Fruit fly (Drosophila melanogaster) whole organism, embryonic: ENCODE measurements around the gene CG34107.

Experiments
- Atf3 ChIP-seq: fragments of 200-800 bp; sonication (Bioruptor generic); optimal IDR thresholded peaks from 3 replicates; lab custom pipeline; 2016; ENCODE audit warnings: missing biosample characterization, missing genetic modification characterization
- CG10209 ChIP-seq: fragments of 200-800 bp; sonication (Bioruptor generic); optimal IDR thresholded peaks from 3 replicates; lab custom pipeline; 2017; ENCODE audit warnings: missing biosample characterization, mild to moderate bottlenecking, missing genetic modification characterization, missing genetic modification reagents
- CG11560 ChIP-seq: fragments of 200-800 bp; sonication (Bioruptor generic); IDR thresholded peaks from 3 replicates; pipeline ENCODE4 v1.3.6; 2022; ENCODE audit warnings: missing biosample characterization, missing genetic modification characterization
- CG13296 ChIP-seq: fragments of 200-800 bp; sonication (Bioruptor generic); optimal IDR thresholded peaks from 3 replicates; lab custom pipeline; 2018; ENCODE audit warnings: missing biosample characterization, mild to moderate bottlenecking, missing genetic modification characterization
- CG14050 ChIP-seq: fragments of 200-800 bp; sonication (Bioruptor generic); IDR thresholded peaks from 3 replicates; pipeline ENCODE4 v1.3.6; 2022; ENCODE audit warnings: missing biosample characterization, missing genetic modification characterization
- CG15269 ChIP-seq: fragments of 200-800 bp; sonication (Bioruptor generic); optimal IDR thresholded peaks from 2 replicates; lab custom pipeline; 2018; ENCODE audit warnings: missing biosample characterization, mild to moderate bottlenecking, missing genetic modification characterization, moderate library complexity
- CG15696 ChIP-seq: fragments of 200-800 bp; sonication (Bioruptor generic); optimal IDR thresholded peaks from 2 replicates; lab custom pipeline; 2019; ENCODE audit warnings: missing biosample characterization, mild to moderate bottlenecking, missing genetic modification characterization, moderate library complexity
- CG17912 ChIP-seq: fragments of 200-800 bp; sonication (Bioruptor generic); optimal IDR thresholded peaks from 2 replicates; lab custom pipeline; 2018; ENCODE audit warnings: missing biosample characterization, mild to moderate bottlenecking, missing genetic modification characterization
- CG2199 ChIP-seq: fragments of 200-800 bp; sonication (Bioruptor generic); IDR thresholded peaks from 3 replicates; pipeline ENCODE4 v1.3.6; 2022; ENCODE audit warnings: missing biosample characterization, missing genetic modification characterization
- CG31365 ChIP-seq: fragments of 200-800 bp; sonication (Bioruptor generic); optimal IDR thresholded peaks from 2 replicates; lab custom pipeline; 2018; ENCODE audit warnings: missing biosample characterization, mild to moderate bottlenecking, missing genetic modification characterization
- CG31441 ChIP-seq: fragments of 200-800 bp; sonication (Bioruptor generic); IDR thresholded peaks from 2 replicates; pipeline ENCODE4 v1.3.6; 2022; ENCODE audit warnings: missing biosample characterization, missing genetic modification characterization
- CG43689 ChIP-seq: fragments of 200-800 bp; sonication (Bioruptor generic); IDR thresholded peaks from 2 replicates; pipeline ENCODE4 v1.3.6; 2022; ENCODE audit warnings: missing biosample characterization, missing genetic modification characterization
- CG4730 ChIP-seq: fragments of 200-800 bp; sonication (Bioruptor generic); IDR thresholded peaks from 2 replicates; pipeline ENCODE4 v1.3.6; 2022; ENCODE audit warnings: missing biosample characterization, missing genetic modification characterization
- CG6272 ChIP-seq: fragments of 200-800 bp; sonication (Bioruptor generic); IDR thresholded peaks from 2 replicates; pipeline ENCODE4 v1.3.6; 2022; ENCODE audit warnings: missing biosample characterization, missing genetic modification characterization
- CG6854 ChIP-seq: fragments of 200-800 bp; sonication (Bioruptor generic); optimal IDR thresholded peaks from 3 replicates; lab custom pipeline; 2017; ENCODE audit warnings: missing biosample characterization, mild to moderate bottlenecking, missing genetic modification characterization
- CG7745 ChIP-seq: fragments of 200-800 bp; sonication (Bioruptor generic); optimal IDR thresholded peaks from 2 replicates; lab custom pipeline; 2018; ENCODE audit warnings: missing biosample characterization, mild to moderate bottlenecking, missing genetic modification characterization, moderate library complexity
- CG8290 ChIP-seq, 3 experiments: fragments of 200-800 bp; sonication (Bioruptor generic); optimal IDR thresholded peaks; 2 replicates each; lab custom pipeline; 2016 to 2019; ENCODE audit warnings: missing biosample characterization in 3 of 3, missing genetic modification characterization in 3 of 3, mild to moderate bottlenecking in 2 of 3, moderate library complexity in 1 of 3
- CG9609 ChIP-seq: fragments of 200-800 bp; sonication (Bioruptor generic); optimal IDR thresholded peaks from 3 replicates; lab custom pipeline; 2016; ENCODE audit warnings: missing biosample characterization, missing genetic modification characterization
- CG9817 ChIP-seq: fragments of 200-800 bp; sonication (Bioruptor generic); optimal IDR thresholded peaks from 2 replicates; lab custom pipeline; 2018; ENCODE audit warnings: missing biosample characterization, mild to moderate bottlenecking, missing genetic modification characterization, moderate library complexity
- CG9932 ChIP-seq: fragments of 200-800 bp; sonication (Bioruptor generic); IDR thresholded peaks from 2 replicates; pipeline ENCODE4 v1.3.6; 2022; ENCODE audit warnings: missing biosample characterization, missing genetic modification characterization
- Camta ChIP-seq: fragments of 200-800 bp; sonication (Bioruptor generic); optimal IDR thresholded peaks from 2 replicates; lab custom pipeline; 2016; ENCODE audit warnings: missing biosample characterization, missing genetic modification characterization
- D19B ChIP-seq: fragments of 200-800 bp; sonication (Bioruptor generic); optimal IDR thresholded peaks from 2 replicates; lab custom pipeline; 2017; ENCODE audit warnings: missing biosample characterization, mild to moderate bottlenecking, missing genetic modification characterization
- Dad ChIP-seq: fragments of 200-800 bp; sonication (Bioruptor generic); optimal IDR thresholded peaks from 3 replicates; lab custom pipeline; 2016; ENCODE audit warnings: missing biosample characterization, missing genetic modification characterization
- Fer1 ChIP-seq: fragments of 200-800 bp; sonication (Bioruptor generic); optimal IDR thresholded peaks from 2 replicates; lab custom pipeline; 2017; ENCODE audit warnings: missing biosample characterization, mild to moderate bottlenecking, missing genetic modification characterization
- GATAe ChIP-seq: fragments of 200-800 bp; sonication (Bioruptor generic); conservative IDR thresholded peaks from 2 replicates; pipeline ENCODE4 v1.3.6; 2022; ENCODE audit warnings: missing biosample characterization, missing genetic modification characterization
- Gsc ChIP-seq: fragments of 200-800 bp; sonication (Bioruptor generic); IDR thresholded peaks from 2 replicates; pipeline ENCODE4 v1.3.6; 2022; ENCODE audit warnings: missing biosample characterization, missing genetic modification characterization
- HLH3B ChIP-seq: fragments of 200-800 bp; sonication (Bioruptor generic); IDR thresholded peaks from 2 replicates; pipeline ENCODE4 v1.3.6; 2022; ENCODE audit warnings: missing biosample characterization, missing genetic modification characterization
- Hr51 ChIP-seq, 2 experiments: fragments of 200-800 bp; sonication (Bioruptor generic); optimal IDR thresholded peaks; 2 replicates in 1 of 2; 3 replicates in 1 of 2; lab custom pipeline; 2016 to 2018; ENCODE audit warnings: missing biosample characterization in 2 of 2, missing genetic modification characterization in 2 of 2, mild to moderate bottlenecking in 1 of 2, moderate library complexity in 1 of 2
- MBD-R2 ChIP-seq: fragments of 200-800 bp; sonication (Bioruptor generic); IDR thresholded peaks from 2 replicates; pipeline ENCODE4 v1.3.6; 2022; ENCODE audit warnings: missing biosample characterization, missing genetic modification characterization
- Taf1 ChIP-seq: fragments of 200-800 bp; sonication (Bioruptor generic); IDR thresholded peaks from 2 replicates; pipeline ENCODE4 v1.3.6; 2022; ENCODE audit warnings: missing biosample characterization, missing genetic modification characterization
- Usf ChIP-seq: fragments of 200-800 bp; sonication (Bioruptor generic); optimal IDR thresholded peaks from 2 replicates; lab custom pipeline; 2017; ENCODE audit warnings: missing genotype, missing biosample characterization, missing genetic modification characterization
- bab2 ChIP-seq: fragments of 200-800 bp; sonication (Bioruptor generic); optimal IDR thresholded peaks from 2 replicates; lab custom pipeline; 2016; ENCODE audit warnings: missing biosample characterization, missing genetic modification characterization
- cas ChIP-seq: fragments of 200-800 bp; sonication (Bioruptor generic); IDR thresholded peaks from 2 replicates; pipeline ENCODE4 v1.3.6; 2022; ENCODE audit warnings: missing biosample characterization, missing genetic modification characterization
- disco-r ChIP-seq: fragments of 200-800 bp; sonication (Bioruptor generic); optimal IDR thresholded peaks from 2 replicates; lab custom pipeline; 2016; ENCODE audit warnings: missing biosample characterization, missing genetic modification characterization
- gcm ChIP-seq: fragments of 200-800 bp; sonication (Bioruptor generic); optimal IDR thresholded peaks from 2 replicates; lab custom pipeline; 2019; ENCODE audit warnings: missing biosample characterization, mild to moderate bottlenecking, missing genetic modification characterization, moderate library complexity
- gsb ChIP-seq: fragments of 200-800 bp; sonication (Bioruptor generic); IDR thresholded peaks from 2 replicates; pipeline ENCODE4 v1.3.6; 2022; ENCODE audit warnings: missing biosample characterization, missing genetic modification characterization
- ham ChIP-seq: fragments of 200-800 bp; sonication (Bioruptor generic); IDR thresholded peaks from 2 replicates; pipeline ENCODE4 v1.3.6; 2022; ENCODE audit warnings: missing biosample characterization, missing genetic modification characterization
- hb ChIP-seq: fragments of 200-800 bp; sonication (Bioruptor generic); IDR thresholded peaks from 3 replicates; pipeline ENCODE4 v1.3.6; 2022; ENCODE audit warnings: missing biosample characterization, missing genetic modification characterization; ENCODE audit not compliant: partially characterized antibody
- hbn ChIP-seq: fragments of 200-800 bp; sonication (Bioruptor generic); IDR thresholded peaks from 2 replicates; pipeline ENCODE4 v1.3.6; 2022; ENCODE audit warnings: missing biosample characterization, missing genetic modification characterization; ENCODE audit not compliant: partially characterized antibody
- ken ChIP-seq: fragments of 200-800 bp; sonication (Bioruptor generic); IDR thresholded peaks from 3 replicates; pipeline ENCODE4 v1.3.6; 2022; ENCODE audit warnings: missing biosample characterization, missing genetic modification characterization
- kni ChIP-seq: fragments of 200-800 bp; sonication (Bioruptor generic); optimal IDR thresholded peaks from 3 replicates; lab custom pipeline; 2017; ENCODE audit warnings: mild to moderate bottlenecking, missing biosample characterization, missing genetic modification reagents, missing genetic modification characterization
- lab ChIP-seq: fragments of 200-800 bp; sonication (Bioruptor generic); optimal IDR thresholded peaks from 3 replicates; lab custom pipeline; 2017; ENCODE audit warnings: missing biosample characterization, missing genetic modification characterization, mild to moderate bottlenecking, moderate library complexity, missing genetic modification reagents
- luna ChIP-seq: fragments of 200-800 bp; sonication (Bioruptor generic); optimal IDR thresholded peaks from 2 replicates; lab custom pipeline; 2016; ENCODE audit warnings: missing biosample characterization, missing genetic modification characterization
- maf-S ChIP-seq: fragments of 200-800 bp; sonication (Bioruptor generic); optimal IDR thresholded peaks from 2 replicates; lab custom pipeline; 2016; ENCODE audit warnings: missing biosample characterization, missing genetic modification characterization
- odd ChIP-seq: fragments of 200-800 bp; sonication (Bioruptor generic); optimal IDR thresholded peaks from 2 replicates; lab custom pipeline; 2017; ENCODE audit warnings: missing biosample characterization, mild to moderate bottlenecking, missing genetic modification characterization
- peb ChIP-seq: fragments of 200-800 bp; sonication (Bioruptor generic); IDR thresholded peaks from 2 replicates; pipeline ENCODE4 v1.3.6; 2022; ENCODE audit warnings: missing biosample characterization, missing genetic modification characterization
- pros ChIP-seq: fragments of 200-800 bp; sonication (Bioruptor generic); optimal IDR thresholded peaks from 3 replicates; lab custom pipeline; 2019; ENCODE audit warnings: missing biosample characterization, mild to moderate bottlenecking, missing genetic modification characterization, moderate library complexity
- sim ChIP-seq: fragments of 200-800 bp; sonication (Bioruptor generic); IDR thresholded peaks from 2 replicates; pipeline ENCODE4 v1.3.6; 2022; ENCODE audit warnings: missing biosample characterization, missing genetic modification characterization
- sima ChIP-seq: fragments of 200-800 bp; sonication (Bioruptor generic); optimal IDR thresholded peaks from 2 replicates; lab custom pipeline; 2016; ENCODE audit warnings: missing biosample characterization, missing genetic modification characterization
- sisA ChIP-seq: fragments of 200-800 bp; sonication (Bioruptor generic); IDR thresholded peaks from 2 replicates; pipeline ENCODE4 v1.3.6; 2022; ENCODE audit warnings: missing biosample characterization, missing genetic modification characterization
- wdn ChIP-seq: fragments of 200-800 bp; sonication (Bioruptor generic); IDR thresholded peaks from 2 replicates; pipeline ENCODE4 v1.3.6; 2022; ENCODE audit warnings: missing biosample characterization, missing genetic modification characterization
- z ChIP-seq: fragments of 200-800 bp; sonication (Bioruptor generic); IDR thresholded peaks from 3 replicates; pipeline ENCODE4 v1.3.6; 2022; ENCODE audit warnings: missing biosample characterization, missing genetic modification characterization

The CG34107 gene

DNA sequence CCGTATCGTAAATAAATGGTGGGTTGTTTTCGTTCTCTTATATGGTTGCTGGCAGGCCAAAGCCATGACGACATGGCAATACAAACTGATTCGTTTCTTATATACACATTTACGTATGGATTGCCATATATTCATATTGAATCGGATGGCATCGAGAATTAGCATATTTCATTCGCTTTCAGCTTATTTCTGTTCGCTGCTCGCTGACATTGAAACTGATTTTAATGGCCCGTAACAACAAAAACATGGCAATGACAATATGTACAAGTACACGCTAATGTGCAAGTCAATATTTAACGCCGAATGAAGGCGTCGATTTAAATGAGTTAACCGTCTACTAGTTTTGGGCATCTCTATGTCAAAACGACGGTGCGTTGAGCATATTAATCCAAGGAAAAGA, 38.7 kb upstream of the CG34107 start (continued):
- TF ChIP-seq CG10209 (GFP tag; lab: Kevin White, UChicago), result peak; percentile 50
- no peak for TF ChIP-seq Taf1
- TF ChIP-seq sim (GFP tag; lab: Robert Waterston, UW), result no peak
- no peak for TF ChIP-seq peb
- TF ChIP-seq CG15269 (tag; lab: Kevin White, UChicago), result peak; percentile 35
- peak; percentile 35 for TF ChIP-seq CG17912 (GFP tag; lab: Kevin White, UChicago)
- no peak for TF ChIP-seq Atf3 (GFP tag; lab: Kevin White, UChicago)
- no peak for TF ChIP-seq maf-S
- TF ChIP-seq Usf (GFP tag; lab: Kevin White, UChicago), result no peak
- TF ChIP-seq CG6272, result no peak
- peak; percentile 42 for TF ChIP-seq Fer1 (GFP tag; lab: Kevin White, UChicago)
- TF ChIP-seq wdn (GFP tag; lab: Robert Waterston, UW), result no peak
- TF ChIP-seq D19B (GFP tag; lab: Kevin White, UChicago), result no peak
- no peak for TF ChIP-seq hb (GFP tag; lab: Robert Waterston, UW)
- TF ChIP-seq GATAe (GFP tag; lab: Robert Waterston, UW), result no peak
- TF ChIP-seq Camta, result no peak
- no peak for TF ChIP-seq MBD-R2 (GFP tag; lab: Robert Waterston, UW)
- TF ChIP-seq cas (GFP tag; lab: Robert Waterston, UW), result no peak
- TF ChIP-seq CG2199 (GFP tag; lab: Robert Waterston, UW), result no peak
- peak; percentile 6 for TF ChIP-seq kni
- no peak for TF ChIP-seq sima (GFP tag; lab: Kevin White, UChicago)
- peak; percentile 24; the same call in 1 of the 2 replicates for TF ChIP-seq HLH3B (GFP tag; lab: Robert Waterston, UW)
- TF ChIP-seq CG15696, result no peak
- TF ChIP-seq ham, result no peak
- TF ChIP-seq CG7745 (tag; lab: Kevin White, UChicago), result no peak
- peak; percentile 36 for TF ChIP-seq odd (GFP tag; lab: Kevin White, UChicago)
- TF ChIP-seq CG6854, result peak; percentile 2
- no peak for TF ChIP-seq CG9817 (tag; lab: Kevin White, UChicago)
- TF ChIP-seq Dad (GFP tag; lab: Kevin White, UChicago), result no peak
- TF ChIP-seq gcm (GFP tag; lab: Kevin White, UChicago), result no peak
- peak; percentile 52 for TF ChIP-seq lab (GFP tag; lab: Kevin White, UChicago)
- TF ChIP-seq disco-r, result no peak
- no peak for TF ChIP-seq CG31441 (GFP tag; lab: Robert Waterston, UW)
- no peak for TF ChIP-seq ken
- TF ChIP-seq CG11560, result no peak
- TF ChIP-seq CG14050 (GFP tag; lab: Robert Waterston, UW), result no peak
- peak; percentile 38 for TF ChIP-seq CG9932 (GFP tag; lab: Robert Waterston, UW)
- TF ChIP-seq luna (GFP tag; lab: Kevin White, UChicago), result no peak
- TF ChIP-seq Gsc (GFP tag; lab: Robert Waterston, UW), result no peak
- no peak for TF ChIP-seq gsb (GFP tag; lab: Robert Waterston, UW)
- no peak for TF ChIP-seq CG9609
- TF ChIP-seq sisA (GFP tag; lab: Robert Waterston, UW), result no peak
- TF ChIP-seq z, result no peak
- peak; percentile 29 for TF ChIP-seq CG31365
- TF ChIP-seq CG4730, result no peak
- TF ChIP-seq CG43689 (GFP tag; lab: Robert Waterston, UW), result no peak
- peak; percentile 73 for TF ChIP-seq CG13296 (GFP tag; lab: Kevin White, UChicago)
- no peak for TF ChIP-seq hbn (GFP tag; lab: Robert Waterston, UW)
- TF ChIP-seq Hr51 (GFP tag; optimal IDR thresholded peaks at IDR 0.05; lab: Kevin White, UChicago), result peak in 1 of 2 experiments; percentile 14
- TF ChIP-seq bab2 (GFP tag; lab: Kevin White, UChicago), result no peak
- no peak for TF ChIP-seq pros (GFP tag; lab: Kevin White, UChicago)
- no peak for TF ChIP-seq CG8290 (GFP tag; optimal IDR thresholded peaks at IDR 0.05; lab: Kevin White, UChicago)
- peak in 1 of 2 experiments; percentile 61 for TF ChIP-seq CG8290 (tag; optimal IDR thresholded peaks at IDR 0.05; lab: Kevin White, UChicago)
